Worm (Caenorhabditis elegans) whole organism, L2 larva: ENCODE measurements around the gene fask-1.
A peak's percentile ranks its signal among the peaks of the same experiment; 100 is the strongest.

Source experiments
- C34F6.9 ChIP-seq: fragments of 150-350 bp; optimal IDR thresholded peaks from 2 replicates; lab custom pipeline; 2014; ENCODE audit warnings: missing biosample characterization, missing genetic modification characterization
- F13H6.1 ChIP-seq: sonication (generic microtip); optimal IDR thresholded peaks from 2 replicates; lab custom pipeline; 2016; ENCODE audit warnings: missing genetic modification characterization, missing compliant biosample characterization
- R02D3.7 ChIP-seq: fragments of 150-350 bp; optimal IDR thresholded peaks from 2 replicates; lab custom pipeline; 2014; ENCODE audit warnings: missing biosample characterization, missing genetic modification characterization
- Y55F3AM.14 ChIP-seq: fragments of 200-800 bp; sonication (Bioruptor generic); optimal IDR thresholded peaks from 2 replicates; lab custom pipeline; 2018; ENCODE audit warnings: mild to moderate bottlenecking, missing genetic modification characterization, missing compliant biosample characterization
- ZK546.5 ChIP-seq: sonication (generic microtip); optimal IDR thresholded peaks from 2 replicates; lab custom pipeline; 2017; ENCODE audit warnings: missing biosample characterization, missing genetic modification characterization
- alr-1 ChIP-seq: fragments of 150-350 bp; optimal IDR thresholded peaks from 2 replicates; lab custom pipeline; 2014; ENCODE audit warnings: missing biosample characterization, missing genetic modification characterization
- aly-2 ChIP-seq: fragments of 150-350 bp; optimal IDR thresholded peaks from 2 replicates; lab custom pipeline; 2014; ENCODE audit warnings: missing biosample characterization, missing genetic modification characterization
- ama-1 ChIP-seq: fragments of 150-350 bp; optimal IDR thresholded peaks from 2 replicates; lab custom pipeline; 2018; ENCODE audit warnings: inconsistent platforms
- blmp-1 ChIP-seq: sonication (generic microtip); optimal IDR thresholded peaks from 2 replicates; lab custom pipeline; 2017; ENCODE audit warnings: missing genetic modification characterization, mild to moderate bottlenecking, missing compliant biosample characterization, antibody characterized with exemption, moderate library complexity; ENCODE audit not compliant: insufficient read depth
- ceh-16 ChIP-seq: fragments of 150-350 bp; optimal IDR thresholded peaks from 2 replicates; lab custom pipeline; 2014; ENCODE audit warnings: missing biosample characterization, missing genetic modification characterization
- ceh-82 ChIP-seq: fragments of 150-350 bp; optimal IDR thresholded peaks from 2 replicates; lab custom pipeline; 2014; ENCODE audit warnings: missing biosample characterization, missing genetic modification characterization
- crh-2 ChIP-seq: sonication (generic microtip); optimal IDR thresholded peaks from 2 replicates; lab custom pipeline; 2017; ENCODE audit warnings: missing biosample characterization, missing genetic modification characterization
- dmd-4 ChIP-seq: sonication (generic microtip); optimal IDR thresholded peaks from 2 replicates; lab custom pipeline; 2017; ENCODE audit warnings: missing biosample characterization, missing genetic modification characterization
- egl-27 ChIP-seq: sonication (generic microtip); optimal IDR thresholded peaks from 3 replicates; lab custom pipeline; 2017; ENCODE audit warnings: missing biosample characterization, missing genetic modification reagents, missing genetic modification characterization
- elt-1 ChIP-seq: fragments of 150-350 bp; optimal IDR thresholded peaks from 2 replicates; lab custom pipeline; 2014; ENCODE audit warnings: missing biosample characterization, missing genetic modification characterization
- elt-3 ChIP-seq: sonication (generic microtip); optimal IDR thresholded peaks from 2 replicates; lab custom pipeline; 2017; ENCODE audit warnings: missing biosample characterization, missing genetic modification characterization
- fos-1 ChIP-seq: fragments of 150-350 bp; optimal IDR thresholded peaks from 2 replicates; lab custom pipeline; 2014; ENCODE audit warnings: missing biosample characterization, missing genetic modification characterization
- gmeb-1 ChIP-seq: fragments of 150-350 bp; optimal IDR thresholded peaks from 2 replicates; lab custom pipeline; 2014; ENCODE audit warnings: missing biosample characterization, missing genetic modification characterization
- lin-11 ChIP-seq: fragments of 150-350 bp; sonication (generic microtip); optimal IDR thresholded peaks from 2 replicates; lab custom pipeline; 2014; ENCODE audit warnings: missing biosample characterization, missing genetic modification characterization, inconsistent platforms, mixed read lengths
- lin-13 ChIP-seq: fragments of 150-350 bp; optimal IDR thresholded peaks from 2 replicates; lab custom pipeline; 2014; ENCODE audit warnings: missing biosample characterization, missing genetic modification reagents, missing genetic modification characterization
- lin-39 ChIP-seq: fragments of 150-350 bp; optimal IDR thresholded peaks from 2 replicates; lab custom pipeline; 2014; ENCODE audit warnings: missing biosample characterization, missing genetic modification reagents, missing genetic modification characterization
- lsy-2 ChIP-seq, 2 experiments: fragments of 150-350 bp in 1 of 2; sonication (generic microtip) in 1 of 2; optimal IDR thresholded peaks; 2 replicates each; lab custom pipeline; 2014 to 2017; ENCODE audit warnings: missing biosample characterization in 2 of 2, missing genetic modification characterization in 2 of 2
- mab-5 ChIP-seq: fragments of 150-350 bp; optimal IDR thresholded peaks from 2 replicates; lab custom pipeline; 2014; ENCODE audit warnings: missing biosample characterization, missing genetic modification characterization
- mbf-1 ChIP-seq: sonication (generic microtip); optimal IDR thresholded peaks from 2 replicates; lab custom pipeline; 2017; ENCODE audit warnings: missing biosample characterization, missing genetic modification characterization
- mdl-1 ChIP-seq, 2 experiments: fragments of 150-350 bp in 1 of 2; sonication (generic microtip) in 1 of 2; optimal IDR thresholded peaks; 2 replicates each; lab custom pipeline; 2017; ENCODE audit warnings: missing biosample characterization in 2 of 2, missing genetic modification characterization in 2 of 2
- nhr-10 ChIP-seq: sonication (generic microtip); optimal IDR thresholded peaks from 2 replicates; lab custom pipeline; 2017; ENCODE audit warnings: missing biosample characterization, missing genetic modification characterization
- nhr-11 ChIP-seq: fragments of 150-350 bp; optimal IDR thresholded peaks from 2 replicates; lab custom pipeline; 2014; ENCODE audit warnings: missing biosample characterization, missing genetic modification characterization
- nhr-12 ChIP-seq: fragments of 150-350 bp; optimal IDR thresholded peaks from 2 replicates; lab custom pipeline; 2014; ENCODE audit warnings: missing biosample characterization, missing genetic modification characterization
- nhr-129 ChIP-seq: fragments of 150-350 bp; optimal IDR thresholded peaks from 2 replicates; lab custom pipeline; 2014; ENCODE audit warnings: missing biosample characterization, missing genetic modification characterization
- nhr-21 ChIP-seq: fragments of 150-350 bp; optimal IDR thresholded peaks from 2 replicates; lab custom pipeline; 2014; ENCODE audit warnings: missing biosample characterization, missing genetic modification characterization
- nhr-23 ChIP-seq: fragments of 150-350 bp; optimal IDR thresholded peaks from 2 replicates; lab custom pipeline; 2014; ENCODE audit warnings: missing biosample characterization, missing genetic modification reagents, missing genetic modification characterization
- nhr-237 ChIP-seq: fragments of 150-350 bp; optimal IDR thresholded peaks from 2 replicates; lab custom pipeline; 2014; ENCODE audit warnings: missing biosample characterization, missing genetic modification characterization
- nhr-25 ChIP-seq: fragments of 150-350 bp; sonication (generic microtip); optimal IDR thresholded peaks from 3 replicates; lab custom pipeline; 2014; ENCODE audit warnings: missing biosample characterization, missing genetic modification characterization
- nhr-6 ChIP-seq: fragments of 150-350 bp; optimal IDR thresholded peaks from 2 replicates; lab custom pipeline; 2014; ENCODE audit warnings: missing biosample characterization, missing genetic modification characterization
- nhr-77 ChIP-seq: fragments of 150-350 bp; optimal IDR thresholded peaks from 2 replicates; lab custom pipeline; 2014; ENCODE audit warnings: missing biosample characterization, missing genetic modification characterization
- peb-1 ChIP-seq: fragments of 150-350 bp; optimal IDR thresholded peaks from 2 replicates; lab custom pipeline; 2014; ENCODE audit warnings: missing biosample characterization, missing genetic modification characterization
- sem-4 ChIP-seq: fragments of 150-350 bp; optimal IDR thresholded peaks from 2 replicates; lab custom pipeline; 2014; ENCODE audit warnings: missing biosample characterization, missing genetic modification reagents, missing genetic modification characterization
- skn-1 ChIP-seq: sonication (generic microtip); optimal IDR thresholded peaks from 2 replicates; lab custom pipeline; 2017; ENCODE audit warnings: missing biosample characterization, missing genetic modification characterization
- sma-3 ChIP-seq: sonication (generic microtip); optimal IDR thresholded peaks from 2 replicates; lab custom pipeline; 2016; ENCODE audit warnings: missing genetic modification reagents, missing genetic modification characterization, missing compliant biosample characterization
- sma-9 ChIP-seq, 2 experiments: fragments of 150-350 bp in 1 of 2; sonication (generic microtip) in 1 of 2; optimal IDR thresholded peaks; 2 replicates each; lab custom pipeline; 2014 to 2016; ENCODE audit warnings: missing genetic modification characterization in 2 of 2, mild to moderate bottlenecking in 1 of 2, missing biosample characterization in 1 of 2, missing compliant biosample characterization in 1 of 2, missing genetic modification reagents in 1 of 2, moderate library complexity in 1 of 2
- snpc-4 ChIP-seq: fragments of 150-350 bp; optimal IDR thresholded peaks from 2 replicates; lab custom pipeline; 2014; ENCODE audit warnings: missing biosample characterization, missing genetic modification characterization
- unc-39 ChIP-seq: fragments of 150-350 bp; optimal IDR thresholded peaks from 2 replicates; lab custom pipeline; 2014; ENCODE audit warnings: missing biosample characterization, missing genetic modification characterization
- unc-55 ChIP-seq: fragments of 150-350 bp; sonication (generic microtip); optimal IDR thresholded peaks from 3 replicates; lab custom pipeline; 2014; ENCODE audit warnings: missing biosample characterization, missing genetic modification reagents, missing genetic modification characterization
- unc-62 ChIP-seq: fragments of 150-350 bp; optimal IDR thresholded peaks from 2 replicates; lab custom pipeline; 2014; ENCODE audit warnings: missing biosample characterization, missing genetic modification reagents, missing genetic modification characterization
- zag-1 ChIP-seq: fragments of 150-350 bp; optimal IDR thresholded peaks from 2 replicates; lab custom pipeline; 2014; ENCODE audit warnings: missing biosample characterization, missing genetic modification characterization
- ztf-1 ChIP-seq: fragments of 200-800 bp; sonication (Bioruptor generic); conservative IDR thresholded peaks from 2 replicates; pipeline ENCODE4 v1.3.6; 2022; ENCODE audit warnings: missing genetic modification characterization, missing compliant biosample characterization
- ztf-11 ChIP-seq: sonication (generic microtip); optimal IDR thresholded peaks from 2 replicates; lab custom pipeline; 2017; ENCODE audit warnings: missing biosample characterization, missing genetic modification characterization
- ztf-4 ChIP-seq: fragments of 150-350 bp; optimal IDR thresholded peaks from 2 replicates; lab custom pipeline; 2014; ENCODE audit warnings: missing biosample characterization, missing genetic modification characterization

The fask-1 gene

DNA sequence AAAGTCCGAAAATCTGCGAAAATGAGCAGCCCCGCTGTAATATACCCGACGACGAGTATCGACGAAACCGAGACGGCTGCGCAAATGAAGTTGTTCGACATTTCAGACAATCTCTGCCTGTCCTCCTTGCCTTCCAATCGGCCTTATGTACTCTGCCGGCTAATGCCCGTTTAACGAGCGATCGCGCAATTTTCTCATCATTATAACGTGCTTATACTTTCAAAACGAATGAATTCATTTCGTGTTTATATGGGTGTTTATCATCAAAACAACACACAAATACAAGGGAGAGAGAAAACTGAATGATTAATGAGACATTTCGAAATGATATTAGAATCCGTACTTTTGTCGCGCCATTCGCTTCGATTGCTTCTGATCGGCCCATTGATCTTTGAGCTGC, 9.5 kb upstream of the fask-1 start, which contains the start of gene col-132:
TSS of gene col-132 (minus strand) at position 101 of the 400 bp plus-strand sequence.
- TF ChIP-seq nhr-77 (tag; lab: Kevin White, UChicago) (no peak), lin-11 (tag; lab: Kevin White, UChicago) (no peak), sma-3 (GFP tag; lab: Kevin White, UChicago) (no peak), ZK546.5 (no peak), unc-55 (GFP tag; lab: Kevin White, UChicago) (no peak), F13H6.1 (tag; lab: Kevin White, UChicago) (no peak), ceh-82 (no peak), lin-39 (tag; lab: Kevin White, UChicago) (no peak), ztf-4 (tag; lab: Kevin White, UChicago) (no peak), fos-1 (tag; lab: Kevin White, UChicago) (no peak), ceh-16 (tag; lab: Kevin White, UChicago) (no peak), zag-1 (tag; lab: Kevin White, UChicago) (no peak), blmp-1 (tag; lab: Kevin White, UChicago) (no peak)

DNA sequence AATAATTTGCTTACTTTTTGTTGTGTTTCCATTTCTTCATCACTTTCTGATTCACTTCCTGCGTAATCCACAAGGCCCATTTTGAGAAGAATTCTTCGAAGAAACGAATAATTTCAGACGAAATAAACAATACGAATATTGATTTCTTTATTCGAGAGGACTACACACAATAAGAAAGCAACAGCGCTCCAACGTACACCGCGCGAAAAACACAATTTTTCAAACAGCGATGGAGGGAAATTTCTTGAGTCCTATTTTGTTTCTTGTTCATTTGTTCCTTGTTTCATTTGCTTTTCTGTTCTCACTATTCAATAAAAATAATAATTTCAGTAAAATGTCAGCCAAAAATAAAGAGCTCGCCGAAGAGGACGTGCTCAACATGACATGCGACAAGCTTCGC, 6.8 kb upstream of the fask-1 start, which contains the start of the genes prcc-1 and C39E9.12:
TSS of gene prcc-1 (minus strand) at position 119 of the 400 bp plus-strand sequence.
TSS of gene C39E9.12 (plus strand) at position 331 of the 400 bp plus-strand sequence.
- TF ChIP-seq R02D3.7 (tag; lab: Kevin White, UChicago) (no peak), mdl-1 (tag; optimal IDR thresholded peaks at IDR 0.05; lab: Kevin White, UChicago) (no peak), ztf-1 (GFP tag; lab: Robert Waterston, UW) (no peak), aly-2 (no peak), Y55F3AM.14 (GFP tag; lab: Kevin White, UChicago) (no peak), sma-3 (GFP tag; lab: Kevin White, UChicago) (peak; percentile 47), sem-4 (tag; lab: Kevin White, UChicago) (no peak), ZK546.5 (no peak), nhr-77 (tag; lab: Kevin White, UChicago) (no peak), ztf-4 (tag; lab: Kevin White, UChicago) (no peak), zag-1 (tag; lab: Kevin White, UChicago) (no peak), ceh-16 (tag; lab: Kevin White, UChicago) (no peak), elt-1 (no peak), fos-1 (tag; lab: Kevin White, UChicago) (peak; percentile 32), peb-1 (tag; lab: Kevin White, UChicago) (no peak), ceh-82 (no peak), lin-39 (tag; lab: Kevin White, UChicago) (no peak), F13H6.1 (tag; lab: Kevin White, UChicago) (no peak), lin-13 (GFP tag; lab: Kevin White, UChicago) (no peak), nhr-11 (tag; lab: Kevin White, UChicago) (no peak), mbf-1 (tag; lab: Kevin White, UChicago) (no peak), gmeb-1 (tag; lab: Kevin White, UChicago) (peak; percentile 87), elt-3 (tag; lab: Kevin White, UChicago) (no peak), egl-27 (tag; lab: Kevin White, UChicago) (peak; percentile 6), ama-1 (lab: Kevin White, UChicago) (no peak), crh-2 (peak; percentile 76), nhr-6 (peak; percentile 23), nhr-129 (tag; lab: Kevin White, UChicago) (peak; percentile 96), alr-1 (tag; lab: Kevin White, UChicago) (no peak), nhr-21 (no peak), unc-62 (GFP tag; lab: Kevin White, UChicago) (no peak), snpc-4 (peak; percentile 44), skn-1 (tag; lab: Kevin White, UChicago) (no peak), unc-39 (tag; lab: Kevin White, UChicago) (no peak), C34F6.9 (tag; lab: Kevin White, UChicago) (peak; percentile 86), nhr-237 (tag; lab: Kevin White, UChicago) (no peak), nhr-10 (tag; lab: Kevin White, UChicago) (no peak), ztf-11 (tag; lab: Kevin White, UChicago) (no peak), dmd-4 (tag; lab: Kevin White, UChicago) (no peak), mab-5 (no peak), lsy-2 (tag; optimal IDR thresholded peaks at IDR 0.05; lab: Kevin White, UChicago) (peak; percentile 31 to 86), nhr-23 (tag; lab: Kevin White, UChicago) (no peak), nhr-12 (tag; lab: Kevin White, UChicago) (no peak), blmp-1 (tag; lab: Kevin White, UChicago) (no peak), unc-55 (GFP tag; lab: Kevin White, UChicago) (peak; percentile 94), nhr-25 (tag; lab: Kevin White, UChicago) (no peak), sma-9 (GFP tag; optimal IDR thresholded peaks at IDR 0.05; lab: Kevin White, UChicago) (peak; percentile 54), sma-9 (tag; optimal IDR thresholded peaks at IDR 0.05; lab: Kevin White, UChicago) (no peak), lin-11 (tag; lab: Kevin White, UChicago) (no peak)
